Worm (Caenorhabditis elegans) whole organism, L1 larva: ENCODE data around the gene Y51B9A.9.

Source experiments
- F16B12.6 ChIP-seq: fragments of 150-350 bp; optimal IDR thresholded peaks from 2 replicates; lab custom pipeline; 2014; ENCODE audit warnings: missing biosample characterization, missing genetic modification characterization
- Y116A8C.19 ChIP-seq: sonication (generic microtip); optimal IDR thresholded peaks from 2 replicates; lab custom pipeline; 2016; ENCODE audit warnings: missing compliant biosample characterization, missing genetic modification characterization, borderline replicate concordance
- alr-1 ChIP-seq: fragments of 200-800 bp; sonication (Bioruptor generic); optimal IDR thresholded peaks from 2 replicates; lab custom pipeline; 2018; ENCODE audit warnings: borderline replicate concordance, mild to moderate bottlenecking, missing genetic modification characterization, missing compliant biosample characterization
- ama-1 ChIP-seq: fragments of 150-350 bp; optimal IDR thresholded peaks from 2 replicates; lab custom pipeline; 2014
- ceh-63 ChIP-seq: fragments of 200-800 bp; sonication (Bioruptor generic); optimal IDR thresholded peaks from 2 replicates; lab custom pipeline; 2018; ENCODE audit warnings: mild to moderate bottlenecking, missing genetic modification characterization, missing compliant biosample characterization
- ceh-8 ChIP-seq: fragments of 200-800 bp; sonication (Bioruptor generic); optimal IDR thresholded peaks from 2 replicates; lab custom pipeline; 2018; ENCODE audit warnings: mild to moderate bottlenecking, missing genetic modification characterization, moderate library complexity, missing compliant biosample characterization
- ceh-82 ChIP-seq, 3 experiments: fragments of 150-350 bp in 1 of 3; sonication (generic microtip) in 2 of 3; optimal IDR thresholded peaks; 2 replicates each; lab custom pipeline; 2014 to 2017; ENCODE audit warnings: missing biosample characterization in 3 of 3, missing genetic modification characterization in 3 of 3
- ceh-90 ChIP-seq: sonication (generic microtip); optimal IDR thresholded peaks from 2 replicates; lab custom pipeline; 2016; ENCODE audit warnings: missing genetic modification characterization, missing compliant biosample characterization
- ces-1 ChIP-seq: fragments of 150-350 bp; optimal IDR thresholded peaks from 2 replicates; lab custom pipeline; 2014; ENCODE audit warnings: missing biosample characterization, missing genetic modification reagents, missing genetic modification characterization
- efl-1 ChIP-seq, 4 experiments: fragments of 150-350 bp; optimal IDR thresholded peaks in 3 of 4; peaks in 1 of 4; 1 replicate in 1 of 4; 2 replicates in 3 of 4; lab custom pipeline; 2014; ENCODE audit warnings: missing biosample characterization in 2 of 4, missing genetic modification characterization in 2 of 4, missing genetic modification reagents in 2 of 4
- egl-13 ChIP-seq: sonication (generic microtip); optimal IDR thresholded peaks from 2 replicates; lab custom pipeline; 2016; ENCODE audit warnings: missing genotype, missing genetic modification reagents, missing genetic modification characterization, missing compliant biosample characterization
- egl-27 ChIP-seq, 2 experiments: fragments of 150-350 bp in 1 of 2; sonication (generic microtip); optimal IDR thresholded peaks; 3 replicates each; lab custom pipeline; 2017 to 2018; ENCODE audit warnings: missing biosample characterization in 2 of 2, missing genetic modification characterization in 2 of 2, missing genetic modification reagents in 2 of 2
- elt-2 ChIP-seq: sonication (generic microtip); optimal IDR thresholded peaks from 2 replicates; lab custom pipeline; 2016; ENCODE audit warnings: missing genetic modification characterization, mild to moderate bottlenecking, inconsistent platforms, missing compliant biosample characterization, missing genetic modification reagents
- ets-5 ChIP-seq: fragments of 200-800 bp; sonication (Bioruptor generic); IDR thresholded peaks from 2 replicates; pipeline ENCODE4 v1.3.6; 2022; ENCODE audit warnings: missing genetic modification characterization, missing compliant biosample characterization
- fkh-4 ChIP-seq: sonication (generic microtip); optimal IDR thresholded peaks from 2 replicates; lab custom pipeline; 2016; ENCODE audit warnings: missing compliant biosample characterization, missing genetic modification characterization, borderline replicate concordance
- fkh-8 ChIP-seq: sonication (generic microtip); optimal IDR thresholded peaks from 2 replicates; lab custom pipeline; 2016; ENCODE audit warnings: mild to moderate bottlenecking, missing genetic modification characterization, missing compliant biosample characterization
- grh-1 ChIP-seq: fragments of 200-800 bp; sonication (Bioruptor generic); IDR thresholded peaks from 2 replicates; pipeline ENCODE4 v1.3.6; 2022; ENCODE audit warnings: missing genetic modification reagents, missing genetic modification characterization, missing compliant biosample characterization
- hlh-4 ChIP-seq: sonication (generic microtip); optimal IDR thresholded peaks from 2 replicates; lab custom pipeline; 2016; ENCODE audit warnings: mild to moderate bottlenecking, missing genetic modification characterization, missing compliant biosample characterization
- irx-1 ChIP-seq: sonication (generic microtip); optimal IDR thresholded peaks from 2 replicates; lab custom pipeline; 2016; ENCODE audit warnings: missing genetic modification characterization, missing compliant biosample characterization
- isw-1 ChIP-seq: fragments of 200-800 bp; sonication (Bioruptor generic); IDR thresholded peaks from 2 replicates; pipeline ENCODE4 v1.3.6; 2022; ENCODE audit warnings: missing genetic modification characterization, missing compliant biosample characterization
- jun-1 ChIP-seq: fragments of 150-350 bp; optimal IDR thresholded peaks from 2 replicates; lab custom pipeline; 2014; ENCODE audit warnings: missing biosample characterization, missing genetic modification reagents, missing genetic modification characterization
- lin-13 ChIP-seq: fragments of 150-350 bp; optimal IDR thresholded peaks from 2 replicates; lab custom pipeline; 2014; ENCODE audit warnings: missing biosample characterization, missing genetic modification reagents, missing genetic modification characterization
- lin-35 ChIP-seq, 2 experiments: fragments of 150-350 bp; optimal IDR thresholded peaks; 2 replicates each; lab custom pipeline; 2014; ENCODE audit warnings: missing biosample characterization in 2 of 2, missing genetic modification characterization in 2 of 2, missing genetic modification reagents in 2 of 2
- lsy-2 ChIP-seq, 2 experiments: fragments of 150-350 bp; optimal IDR thresholded peaks; 2 replicates each; lab custom pipeline; 2014; ENCODE audit warnings: missing biosample characterization in 2 of 2, missing genetic modification characterization in 2 of 2
- mab-9 ChIP-seq: fragments of 200-800 bp; sonication (Bioruptor generic); IDR thresholded peaks from 2 replicates; pipeline ENCODE4 v1.3.6; 2022; ENCODE audit warnings: missing genetic modification reagents, missing genetic modification characterization, missing compliant biosample characterization
- mep-1 ChIP-seq: fragments of 150-350 bp; optimal IDR thresholded peaks from 2 replicates; lab custom pipeline; 2014; ENCODE audit warnings: missing biosample characterization, missing genetic modification characterization
- nhr-19 ChIP-seq: fragments of 200-800 bp; sonication (Bioruptor generic); conservative IDR thresholded peaks from 2 replicates; pipeline ENCODE4 v1.3.6; 2022; ENCODE audit warnings: missing genetic modification characterization, missing compliant biosample characterization
- nhr-20 ChIP-seq: sonication (generic microtip); optimal IDR thresholded peaks from 2 replicates; lab custom pipeline; 2016; ENCODE audit warnings: mild to moderate bottlenecking, missing genetic modification characterization, missing compliant biosample characterization
- nhr-237 ChIP-seq: fragments of 150-350 bp; optimal IDR thresholded peaks from 2 replicates; lab custom pipeline; 2014; ENCODE audit warnings: missing biosample characterization, missing genetic modification characterization
- nhr-28 ChIP-seq: fragments of 150-350 bp; optimal IDR thresholded peaks from 2 replicates; lab custom pipeline; 2014; ENCODE audit warnings: missing biosample characterization, missing genetic modification characterization
- nhr-47 ChIP-seq: sonication (generic microtip); optimal IDR thresholded peaks from 2 replicates; lab custom pipeline; 2016; ENCODE audit warnings: mild to moderate bottlenecking, missing genetic modification characterization, moderate library complexity, missing compliant biosample characterization
- nhr-84 ChIP-seq: sonication (generic microtip); optimal IDR thresholded peaks from 2 replicates; lab custom pipeline; 2017; ENCODE audit warnings: missing biosample characterization, missing genetic modification characterization
- nhr-85 ChIP-seq: sonication (generic microtip); peaks from one replicate; lab custom pipeline; 2016; ENCODE audit warnings: missing genetic modification characterization, inconsistent platforms, missing compliant biosample characterization
- pqm-1 ChIP-seq: sonication (generic microtip); optimal IDR thresholded peaks from 3 replicates; lab custom pipeline; 2017; ENCODE audit warnings: missing biosample characterization, missing genetic modification characterization
- rnt-1 ChIP-seq: sonication (generic microtip); optimal IDR thresholded peaks from 2 replicates; lab custom pipeline; 2016; ENCODE audit warnings: mild to moderate bottlenecking, missing genetic modification characterization, moderate library complexity, missing compliant biosample characterization
- tbx-2 ChIP-seq: sonication (generic microtip); optimal IDR thresholded peaks from 2 replicates; lab custom pipeline; 2016; ENCODE audit warnings: missing genetic modification characterization, missing compliant biosample characterization
- unc-130 ChIP-seq: fragments of 150-350 bp; optimal IDR thresholded peaks from 2 replicates; lab custom pipeline; 2017; ENCODE audit warnings: missing biosample characterization, missing genetic modification characterization, inconsistent platforms
- unc-98 ChIP-seq: fragments of 200-800 bp; sonication (Bioruptor generic); IDR thresholded peaks from 2 replicates; pipeline ENCODE4 v1.3.6; 2022; ENCODE audit warnings: missing genetic modification characterization, missing compliant biosample characterization
- vab-15 ChIP-seq: sonication (generic microtip); optimal IDR thresholded peaks from 2 replicates; lab custom pipeline; 2017; ENCODE audit warnings: missing genotype, mild to moderate bottlenecking, missing genetic modification characterization, missing compliant biosample characterization
- zip-4 ChIP-seq: fragments of 200-800 bp; sonication (Bioruptor generic); optimal IDR thresholded peaks from 2 replicates; lab custom pipeline; 2018; ENCODE audit warnings: mild to moderate bottlenecking, missing genetic modification characterization, moderate library complexity, missing compliant biosample characterization
- ztf-11 ChIP-seq, 2 experiments: sonication (generic microtip); optimal IDR thresholded peaks; 2 replicates each; lab custom pipeline; 2016 to 2017; ENCODE audit warnings: missing genetic modification characterization in 2 of 2, missing biosample characterization in 1 of 2, missing compliant biosample characterization in 1 of 2

Gene Y51B9A.9

DNA sequence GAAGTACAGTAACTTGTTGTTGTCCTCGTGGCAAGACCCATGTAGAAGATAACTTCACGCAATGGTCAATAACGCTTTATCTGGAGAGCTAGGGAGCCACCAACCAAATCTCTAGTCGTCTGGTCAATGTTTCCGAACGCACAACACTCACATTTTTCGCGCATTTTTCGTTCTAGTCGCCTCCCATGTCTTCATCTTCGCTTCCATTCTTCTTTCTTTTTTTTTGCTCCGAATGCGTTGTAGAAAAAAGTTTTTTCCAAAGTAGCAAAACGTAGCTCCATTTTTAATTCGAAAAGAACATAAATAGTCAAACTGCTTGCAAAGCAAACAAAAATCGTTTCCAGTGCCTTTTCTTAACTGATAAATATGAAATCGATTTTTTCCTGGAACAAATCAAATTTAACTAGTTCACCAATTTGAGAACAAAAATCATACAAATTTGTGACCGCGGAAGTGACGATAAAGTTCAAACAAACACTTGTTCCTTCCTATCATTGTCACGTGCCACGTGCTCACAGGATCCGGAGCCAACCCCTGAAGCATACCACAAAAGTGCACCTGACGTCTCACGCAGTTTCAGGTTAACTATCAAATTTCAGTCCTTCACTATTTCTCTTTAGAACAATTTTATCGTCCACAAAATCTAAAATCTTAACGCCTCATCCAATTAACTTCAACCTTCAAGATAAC is 21.6 kb upstream of the Y51B9A.9 start:
- no peak for TF ChIP-seq rnt-1 (tag; lab: Kevin White, UChicago)
- no peak for TF ChIP-seq lsy-2 (tag; optimal IDR thresholded peaks at IDR 0.05; lab: Kevin White, UChicago)
- TF ChIP-seq nhr-20 (tag; lab: Kevin White, UChicago), result no peak
- TF ChIP-seq elt-2 (tag; lab: Kevin White, UChicago), result peak; percentile 18
- TF ChIP-seq pqm-1, result no peak
- no peak for TF ChIP-seq ceh-82 (tag; optimal IDR thresholded peaks at IDR 0.05; lab: Kevin White, UChicago)
- TF ChIP-seq irx-1, result no peak
- no peak for TF ChIP-seq efl-1 (optimal IDR thresholded peaks at IDR 0.05; lab: Kevin White, UChicago)
- TF ChIP-seq efl-1 (GFP tag; optimal IDR thresholded peaks at IDR 0.05 in 1 of 2; lab: Kevin White, UChicago), result no peak

DNA sequence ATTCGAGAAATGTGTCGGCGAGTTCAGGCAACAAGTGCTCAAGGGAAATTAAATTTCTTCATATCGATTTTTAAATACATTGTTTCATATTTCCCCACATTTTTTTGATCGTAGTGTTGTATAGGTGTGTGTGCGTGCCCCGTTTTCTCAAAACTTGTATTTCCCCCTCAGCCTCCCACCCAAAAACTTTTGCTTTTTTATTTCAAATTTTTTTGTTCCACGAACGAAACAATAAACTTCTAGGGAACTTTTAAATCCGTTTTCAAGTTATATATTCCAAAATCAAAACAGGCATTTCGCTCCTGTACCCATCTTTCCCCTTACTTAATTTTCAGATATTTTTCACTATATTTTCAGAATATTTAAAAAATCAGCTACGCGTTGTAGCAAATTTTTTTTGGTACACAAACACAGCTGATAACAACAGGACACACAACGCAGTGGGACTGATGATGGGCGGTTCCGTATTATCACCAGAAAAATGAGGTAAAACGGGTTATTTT is 20.7 kb upstream of the Y51B9A.9 start, which contains the start of the genes M176.4 and M176.16:
Gene M176.4 (plus strand): TSS at position 301 of the 503 bp plus-strand sequence.
Gene M176.16 (plus strand): TSS at position 453 of the 503 bp plus-strand sequence.
- TF ChIP-seq nhr-85 (tag; lab: Kevin White, UChicago) (peak; percentile 3), unc-98 (GFP tag; lab: Robert Waterston, UW) (no peak), fkh-4 (no peak), efl-1 (optimal IDR thresholded peaks at IDR 0.05; lab: Kevin White, UChicago) (no peak), efl-1 (GFP tag; optimal IDR thresholded peaks at IDR 0.05 in 1 of 2; lab: Kevin White, UChicago) (peak in 1 of 2 experiments; percentile 52)

DNA sequence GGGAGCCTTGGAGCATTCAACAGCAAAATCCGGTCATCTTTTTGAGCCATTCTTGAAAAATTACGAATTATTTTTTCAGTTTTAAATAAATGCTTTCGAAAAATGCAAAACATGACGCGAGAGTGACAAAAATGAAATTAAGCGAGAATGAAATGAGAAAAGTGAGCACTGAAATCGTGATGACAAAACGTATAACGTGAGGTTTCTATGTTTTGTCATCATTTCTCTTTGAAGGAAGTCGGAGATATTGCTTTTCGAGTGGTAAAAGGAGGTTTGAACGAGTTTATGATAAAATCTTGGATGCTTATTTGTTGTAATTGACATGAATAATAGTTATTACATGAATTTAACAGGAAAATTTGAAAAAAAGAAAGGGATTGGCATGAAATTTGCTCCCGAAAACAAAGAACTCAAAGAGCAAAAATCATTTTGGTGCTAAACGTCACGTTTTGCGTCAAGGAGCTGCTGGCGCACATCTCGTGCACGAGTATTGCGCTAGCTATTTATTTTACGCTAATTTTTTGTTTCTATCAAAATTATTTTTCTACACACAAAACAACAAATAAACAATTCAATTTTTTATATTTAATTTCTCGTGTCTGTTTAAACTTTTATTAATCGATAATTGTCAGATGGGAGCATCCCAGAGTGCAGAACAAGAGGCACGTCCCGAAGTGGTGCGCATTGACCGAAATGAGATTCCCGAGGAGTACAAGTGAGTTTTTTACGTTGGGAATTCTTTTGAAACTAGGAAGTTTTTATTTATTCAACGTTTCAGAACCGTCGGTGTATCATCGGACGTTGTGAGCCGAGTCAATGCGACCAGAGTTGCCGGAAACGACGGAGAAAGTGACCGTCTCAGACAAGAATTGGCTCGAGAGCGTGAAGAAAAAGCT is 19.2 kb upstream of the Y51B9A.9 start, which contains the start of the genes gss-1 and chch-3:
Gene gss-1 (minus strand): TSS at position 51 of the 896 bp plus-strand sequence.
Gene chch-3 (plus strand): TSS at position 633 of the 896 bp plus-strand sequence.
- TF ChIP-seq vab-15 (tag; lab: Kevin White, UChicago), result no peak
- no peak for TF ChIP-seq alr-1 (tag; lab: Kevin White, UChicago)
- TF ChIP-seq nhr-85 (tag; lab: Kevin White, UChicago), result peak; percentile 80
- no peak for TF ChIP-seq nhr-84 (tag; lab: Kevin White, UChicago)
- peak; percentile 49; the same call in 1 of the 2 replicates for TF ChIP-seq grh-1 (GFP tag; lab: Robert Waterston, UW)
- TF ChIP-seq ztf-11 (tag; optimal IDR thresholded peaks at IDR 0.05; lab: Kevin White, UChicago), result no peak
- peak; percentile 33 for TF ChIP-seq egl-13 (tag; lab: Kevin White, UChicago)
- no peak for TF ChIP-seq fkh-4
- no peak for TF ChIP-seq Y116A8C.19 (tag; lab: Kevin White, UChicago)
- TF ChIP-seq ama-1, result no peak
- peak; percentile 71 to 84 for TF ChIP-seq lsy-2 (tag; optimal IDR thresholded peaks at IDR 0.05; lab: Kevin White, UChicago)
- TF ChIP-seq tbx-2 (tag; lab: Kevin White, UChicago), result peak; percentile 68
- TF ChIP-seq efl-1 (optimal IDR thresholded peaks at IDR 0.05; lab: Kevin White, UChicago), result peak; percentile 68 to 77
- TF ChIP-seq efl-1 (GFP tag; optimal IDR thresholded peaks at IDR 0.05 in 1 of 2; lab: Kevin White, UChicago), result peak; percentile 70 to 96
- TF ChIP-seq lin-35 (GFP tag; optimal IDR thresholded peaks at IDR 0.05; lab: Kevin White, UChicago), result peak; percentile 75 to 81
- TF ChIP-seq jun-1 (tag; lab: Kevin White, UChicago), result no peak
- no peak for TF ChIP-seq nhr-28 (tag; lab: Kevin White, UChicago)
- no peak for TF ChIP-seq ceh-90 (tag; lab: Kevin White, UChicago)
- TF ChIP-seq fkh-8 (tag; lab: Kevin White, UChicago), result peak; percentile 42
- peak; percentile 79 for TF ChIP-seq rnt-1 (tag; lab: Kevin White, UChicago)
- peak; percentile 63 for TF ChIP-seq isw-1
- TF ChIP-seq zip-4 (GFP tag; lab: Kevin White, UChicago), result no peak
- peak; percentile 42 for TF ChIP-seq lin-13 (GFP tag; lab: Kevin White, UChicago)
- TF ChIP-seq unc-130, result peak; percentile 39
- TF ChIP-seq pqm-1, result no peak
- peak; percentile 78 for TF ChIP-seq mep-1
- TF ChIP-seq irx-1, result no peak
- peak; percentile 24 for TF ChIP-seq ceh-8 (GFP tag; lab: Kevin White, UChicago)
- peak; percentile 77 for TF ChIP-seq nhr-19 (GFP tag; lab: Robert Waterston, UW)
- TF ChIP-seq ceh-63 (GFP tag; lab: Kevin White, UChicago), result no peak
- no peak for TF ChIP-seq egl-27 (tag; optimal IDR thresholded peaks at IDR 0.05; lab: Kevin White, UChicago)
- TF ChIP-seq F16B12.6 (tag; lab: Kevin White, UChicago), result peak; percentile 58
- no peak for TF ChIP-seq nhr-237 (tag; lab: Kevin White, UChicago)
- TF ChIP-seq nhr-47, result peak; percentile 74
- no peak for TF ChIP-seq mab-9 (GFP tag; lab: Robert Waterston, UW)
- no peak for TF ChIP-seq ets-5 (GFP tag; lab: Robert Waterston, UW)
- TF ChIP-seq ces-1, result no peak
- no peak for TF ChIP-seq hlh-4 (tag; lab: Kevin White, UChicago)
- TF ChIP-seq nhr-20 (tag; lab: Kevin White, UChicago), result peak; percentile 80
